Worm (Caenorhabditis elegans) whole organism, L1 larva: ENCODE data around the gene T24A6.7.
"Not testable (repeated sequence)": the region's sequence is repeated elsewhere in the genome, so short reads cannot be mapped to it uniquely, and the experiment has no call there.

ENCODE experiments used
- aly-2 ChIP-seq: fragments of 150-350 bp; optimal IDR thresholded peaks from 2 replicates; lab custom pipeline; 2014; ENCODE audit warnings: missing biosample characterization, missing genetic modification characterization
- dsc-1 ChIP-seq: sonication (generic microtip); optimal IDR thresholded peaks from 2 replicates; lab custom pipeline; 2016; ENCODE audit warnings: mild to moderate bottlenecking, missing genetic modification characterization, missing compliant biosample characterization
- hpl-2 ChIP-seq: fragments of 150-350 bp; optimal IDR thresholded peaks from 2 replicates; lab custom pipeline; 2014; ENCODE audit warnings: missing biosample characterization, missing genetic modification reagents, missing genetic modification characterization
- nhr-11 ChIP-seq: fragments of 150-350 bp; optimal IDR thresholded peaks from 2 replicates; lab custom pipeline; 2014; ENCODE audit warnings: missing biosample characterization, missing genetic modification characterization
- nhr-12 ChIP-seq: sonication (generic microtip); optimal IDR thresholded peaks from 2 replicates; lab custom pipeline; 2017; ENCODE audit warnings: missing biosample characterization, missing genetic modification characterization
- nhr-90 ChIP-seq: sonication (generic microtip); optimal IDR thresholded peaks from 2 replicates; lab custom pipeline; 2016; ENCODE audit warnings: mild to moderate bottlenecking, missing genetic modification characterization, missing compliant biosample characterization; ENCODE audit not compliant: poor library complexity
- rnt-1 ChIP-seq: sonication (generic microtip); optimal IDR thresholded peaks from 2 replicates; lab custom pipeline; 2016; ENCODE audit warnings: mild to moderate bottlenecking, missing genetic modification characterization, moderate library complexity, missing compliant biosample characterization

DNA sequence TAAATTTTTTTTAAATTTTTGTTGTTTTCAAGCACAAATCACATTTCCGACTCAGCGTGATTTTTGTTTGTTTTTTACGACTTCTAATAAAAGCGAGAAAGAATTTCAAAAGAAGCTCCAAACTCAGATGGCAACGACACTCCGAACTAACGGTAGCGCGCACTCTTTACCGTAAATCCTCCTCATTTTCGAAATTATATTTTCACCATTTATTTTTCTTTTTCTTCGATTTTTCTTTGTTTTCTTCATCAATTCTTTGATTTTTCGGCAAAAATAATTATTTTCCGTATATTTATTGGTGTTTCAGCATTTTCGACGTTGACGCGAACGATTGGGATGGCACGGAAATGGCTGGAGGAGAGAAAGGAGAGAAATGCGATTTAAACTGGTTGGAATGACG, 33.7 kb downstream of the T24A6.7 start, which contains the start of gene T24A6.1:
- not testable (repeated sequence) for TF ChIP-seq aly-2 (tag; lab: Kevin White, UChicago); nhr-12 (tag; lab: Kevin White, UChicago); hpl-2 (GFP tag; lab: Kevin White, UChicago); nhr-90; rnt-1; nhr-11; dsc-1 (tag; lab: Kevin White, UChicago)
